Fruit fly (Drosophila melanogaster) whole organism, pupa: ENCODE results near the gene CG13068.

Experiments
- CG10348 ChIP-seq: fragments of 200-800 bp; sonication (Bioruptor generic); IDR thresholded peaks from 2 replicates; pipeline ENCODE4 v1.3.6; 2022; ENCODE audit warnings: missing biosample characterization, missing genetic modification characterization
- CG13204 ChIP-seq: fragments of 200-800 bp; sonication (Bioruptor generic); optimal IDR thresholded peaks from 2 replicates; lab custom pipeline; 2018; ENCODE audit warnings: missing biosample characterization, mild to moderate bottlenecking, missing genetic modification characterization, moderate library complexity
- CG17806 ChIP-seq: fragments of 200-800 bp; sonication (Bioruptor generic); optimal IDR thresholded peaks from 2 replicates; lab custom pipeline; 2018; ENCODE audit warnings: missing biosample characterization, mild to moderate bottlenecking, missing genetic modification characterization, moderate library complexity
- CG32121 ChIP-seq: fragments of 200-800 bp; sonication (Bioruptor generic); IDR thresholded peaks from 2 replicates; pipeline ENCODE4 v1.3.6; 2022; ENCODE audit warnings: missing biosample characterization, missing genetic modification characterization
- CG34367 ChIP-seq: fragments of 200-800 bp; sonication (Bioruptor generic); optimal IDR thresholded peaks from 2 replicates; lab custom pipeline; 2018; ENCODE audit warnings: missing biosample characterization, mild to moderate bottlenecking, missing genetic modification characterization
- CG4496 ChIP-seq: fragments of 200-800 bp; sonication (Bioruptor generic); IDR thresholded peaks from 3 replicates; pipeline ENCODE4 v1.3.6; 2022; ENCODE audit warnings: missing biosample characterization, missing genetic modification characterization
- CG8159 ChIP-seq: fragments of 200-800 bp; sonication (Bioruptor generic); optimal IDR thresholded peaks from 3 replicates; lab custom pipeline; 2018; ENCODE audit warnings: missing biosample characterization, mild to moderate bottlenecking, missing genetic modification characterization, moderate library complexity
- CG8301 ChIP-seq: fragments of 200-800 bp; sonication (Bioruptor generic); optimal IDR thresholded peaks from 2 replicates; lab custom pipeline; 2018; ENCODE audit warnings: missing biosample characterization, mild to moderate bottlenecking, missing genetic modification characterization
- CG9948 ChIP-seq: fragments of 200-800 bp; sonication (Bioruptor generic); optimal IDR thresholded peaks from 2 replicates; lab custom pipeline; 2018; ENCODE audit warnings: missing biosample characterization, mild to moderate bottlenecking, missing genetic modification characterization, moderate library complexity
- Ets98B ChIP-seq: fragments of 200-800 bp; sonication (Bioruptor generic); IDR thresholded peaks from 2 replicates; pipeline ENCODE4 v1.3.6; 2022; ENCODE audit warnings: missing biosample characterization, missing genetic modification characterization
- Pif1A ChIP-seq: fragments of 200-800 bp; sonication (Bioruptor generic); optimal IDR thresholded peaks from 3 replicates; lab custom pipeline; 2016; ENCODE audit warnings: missing biosample characterization, missing genetic modification characterization
- Pif1B ChIP-seq: fragments of 200-800 bp; sonication (Bioruptor generic); optimal IDR thresholded peaks from 3 replicates; lab custom pipeline; 2016; ENCODE audit warnings: missing biosample characterization, missing genetic modification characterization

dm6 chr3L:16308380-16308779, 39.2 kb downstream of the CG13068 start, which contains the start of gene CG13042:
- no peak for TF ChIP-seq Pif1A (GFP tag; lab: Kevin White, UChicago)
- no peak for TF ChIP-seq CG34367
- TF ChIP-seq Ets98B: no peak
- TF ChIP-seq CG13204 (GFP tag; lab: Kevin White, UChicago): no peak
- TF ChIP-seq Pif1B (GFP tag; lab: Kevin White, UChicago): no peak
- 0 out of 3 replicates have a peak, but pooled peaks have one; percentile 37 for TF ChIP-seq CG4496 (GFP tag; lab: Robert Waterston, UW)
- TF ChIP-seq CG8159: no peak
- TF ChIP-seq CG32121 (GFP tag; lab: Robert Waterston, UW): no peak
- TF ChIP-seq CG8301 (tag; lab: Kevin White, UChicago): no peak
- no peak for TF ChIP-seq CG17806 (tag; lab: Kevin White, UChicago)
- no peak for TF ChIP-seq CG10348 (GFP tag; lab: Robert Waterston, UW)
- TF ChIP-seq CG9948 (tag; lab: Kevin White, UChicago): no peak
